Fruit fly (Drosophila melanogaster) whole organism, embryonic: Measurements from ENCODE around the gene LUBEL.

ENCODE experiments used
- Antp ChIP-seq: fragments of 200-800 bp; sonication (Bioruptor generic); optimal IDR thresholded peaks from 3 replicates; lab custom pipeline; 2016; ENCODE audit warnings: missing biosample characterization, missing genetic modification characterization
- Blimp-1 ChIP-seq: fragments of 200-800 bp; sonication (Bioruptor generic); optimal IDR thresholded peaks from 3 replicates; lab custom pipeline; 2018; ENCODE audit warnings: missing biosample characterization, missing genetic modification characterization, mild to moderate bottlenecking, moderate library complexity, missing genetic modification reagents
- CG10431 ChIP-seq: fragments of 200-800 bp; sonication (Bioruptor generic); optimal IDR thresholded peaks from 3 replicates; lab custom pipeline; 2018; ENCODE audit warnings: missing biosample characterization, mild to moderate bottlenecking, missing genetic modification characterization
- CG12155 ChIP-seq: fragments of 200-800 bp; sonication (Bioruptor generic); optimal IDR thresholded peaks from 3 replicates; lab custom pipeline; 2016; ENCODE audit warnings: missing biosample characterization, missing genetic modification characterization
- CG14860 ChIP-seq: fragments of 200-800 bp; sonication (Bioruptor generic); IDR thresholded peaks from 3 replicates; pipeline ENCODE4 v1.3.6; 2022; ENCODE audit warnings: missing biosample characterization, missing genetic modification characterization; ENCODE audit not compliant: partially characterized antibody
- CG17328 ChIP-seq: fragments of 200-800 bp; sonication (Bioruptor generic); IDR thresholded peaks from 2 replicates; pipeline ENCODE4 v1.3.6; 2022; ENCODE audit warnings: missing biosample characterization, missing genetic modification characterization
- CG2875 ChIP-seq: fragments of 200-800 bp; sonication (Bioruptor generic); optimal IDR thresholded peaks from 2 replicates; lab custom pipeline; 2017; ENCODE audit warnings: missing biosample characterization, mild to moderate bottlenecking, missing genetic modification characterization, missing genetic modification reagents
- CG31365 ChIP-seq: fragments of 200-800 bp; sonication (Bioruptor generic); optimal IDR thresholded peaks from 2 replicates; lab custom pipeline; 2018; ENCODE audit warnings: missing biosample characterization, mild to moderate bottlenecking, missing genetic modification characterization
- CG5953 ChIP-seq: fragments of 200-800 bp; sonication (Bioruptor generic); IDR thresholded peaks from 2 replicates; pipeline ENCODE4 v1.3.6; 2022; ENCODE audit warnings: missing biosample characterization, missing genetic modification characterization
- CG6683 ChIP-seq: fragments of 200-800 bp; sonication (Bioruptor generic); optimal IDR thresholded peaks from 2 replicates; lab custom pipeline; 2017; ENCODE audit warnings: missing biosample characterization, mild to moderate bottlenecking, missing genetic modification characterization, missing genetic modification reagents
- CG7357 ChIP-seq: fragments of 200-800 bp; sonication (Bioruptor generic); IDR thresholded peaks from 3 replicates; pipeline ENCODE4 v1.3.6; 2022; ENCODE audit warnings: missing biosample characterization, missing genetic modification characterization
- CG7963 ChIP-seq: fragments of 200-800 bp; sonication (Bioruptor generic); IDR thresholded peaks from 3 replicates; pipeline ENCODE4 v1.3.6; 2022; ENCODE audit warnings: missing biosample characterization, missing genetic modification characterization; ENCODE audit not compliant: partially characterized antibody
- CG9727 ChIP-seq: fragments of 200-800 bp; sonication (Bioruptor generic); optimal IDR thresholded peaks from 3 replicates; lab custom pipeline; 2017; ENCODE audit warnings: missing biosample characterization, mild to moderate bottlenecking, missing genetic modification characterization
- CG9876 ChIP-seq: fragments of 200-800 bp; sonication (Bioruptor generic); optimal IDR thresholded peaks from 2 replicates; lab custom pipeline; 2016; ENCODE audit warnings: missing biosample characterization, missing genetic modification characterization
- Ets65A ChIP-seq: fragments of 200-800 bp; sonication (Bioruptor generic); peaks from one replicate; lab custom pipeline; 2016; ENCODE audit warnings: missing biosample characterization, missing genetic modification characterization
- H2.0 ChIP-seq: fragments of 200-800 bp; sonication (Bioruptor generic); IDR thresholded peaks from 2 replicates; pipeline ENCODE4 v1.3.6; 2022; ENCODE audit warnings: missing biosample characterization, missing genetic modification characterization
- HLH54F ChIP-seq: fragments of 200-800 bp; sonication (Bioruptor generic); optimal IDR thresholded peaks from 3 replicates; lab custom pipeline; 2016; ENCODE audit warnings: missing biosample characterization, missing genetic modification characterization
- HmgD ChIP-seq: fragments of 200-800 bp; sonication (Bioruptor generic); optimal IDR thresholded peaks from 3 replicates; lab custom pipeline; 2016; ENCODE audit warnings: missing biosample characterization, missing genetic modification characterization
- Hr3 ChIP-seq: fragments of 200-800 bp; sonication (Bioruptor generic); optimal IDR thresholded peaks from 3 replicates; lab custom pipeline; 2016; ENCODE audit warnings: missing biosample characterization, missing genetic modification characterization
- Hr78 ChIP-seq, 2 experiments: fragments of 200-800 bp in 1 of 2; fragments of >200 bp in 1 of 2; sonication (Bioruptor generic) in 1 of 2; optimal IDR thresholded peaks; 2 replicates each; lab custom pipeline; 2017 to 2019; ENCODE audit warnings: missing biosample characterization in 2 of 2, missing genetic modification characterization in 2 of 2, mild to moderate bottlenecking in 1 of 2, moderate library complexity in 1 of 2
- Mes4 ChIP-seq: fragments of 200-800 bp; sonication (Bioruptor generic); optimal IDR thresholded peaks from 2 replicates; lab custom pipeline; 2016; ENCODE audit warnings: missing biosample characterization, missing genetic modification characterization
- NC2β ChIP-seq: fragments of 200-800 bp; sonication (Bioruptor generic); optimal IDR thresholded peaks from 2 replicates; lab custom pipeline; 2016; ENCODE audit warnings: missing biosample characterization, missing genetic modification characterization
- Spps ChIP-seq: fragments of 200-800 bp; sonication (Bioruptor generic); optimal IDR thresholded peaks from 2 replicates; lab custom pipeline; 2018; ENCODE audit warnings: missing biosample characterization, mild to moderate bottlenecking, missing genetic modification characterization
- Xrp1 ChIP-seq: fragments of 200-800 bp; sonication (Bioruptor generic); IDR thresholded peaks from 2 replicates; pipeline ENCODE4 v1.3.6; 2022; ENCODE audit warnings: missing biosample characterization, missing genetic modification characterization
- ab ChIP-seq: fragments of 200-800 bp; sonication (Bioruptor generic); optimal IDR thresholded peaks from 2 replicates; lab custom pipeline; 2016; ENCODE audit warnings: missing biosample characterization, missing genetic modification characterization
- al ChIP-seq: fragments of 200-800 bp; sonication (Bioruptor generic); IDR thresholded peaks from 2 replicates; pipeline ENCODE4 v1.3.6; 2022; ENCODE audit warnings: missing biosample characterization, missing genetic modification characterization
- amos ChIP-seq: fragments of 200-800 bp; sonication (Bioruptor generic); IDR thresholded peaks from 2 replicates; pipeline ENCODE4 v1.3.6; 2022; ENCODE audit warnings: missing biosample characterization, missing genetic modification characterization; ENCODE audit not compliant: partially characterized antibody
- ato ChIP-seq: fragments of 200-800 bp; sonication (Bioruptor generic); IDR thresholded peaks from 2 replicates; pipeline ENCODE4 v1.3.6; 2022; ENCODE audit warnings: missing biosample characterization, missing genetic modification characterization; ENCODE audit not compliant: partially characterized antibody
- bowl ChIP-seq: fragments of 200-800 bp; sonication (Bioruptor generic); IDR thresholded peaks from 2 replicates; pipeline ENCODE4 v1.3.6; 2022; ENCODE audit warnings: missing biosample characterization, missing genetic modification characterization
- ci ChIP-seq: fragments of 200-800 bp; sonication (Bioruptor generic); IDR thresholded peaks from 3 replicates; pipeline ENCODE4 v1.3.6; 2022; ENCODE audit warnings: missing biosample characterization, missing genetic modification characterization
- corto ChIP-seq: fragments of 200-800 bp; sonication (Bioruptor generic); optimal IDR thresholded peaks from 2 replicates; lab custom pipeline; 2016; ENCODE audit warnings: missing biosample characterization, mild to moderate bottlenecking, missing genetic modification characterization, moderate library complexity
- croc ChIP-seq: fragments of 200-800 bp; sonication (Bioruptor generic); conservative IDR thresholded peaks from 3 replicates; pipeline ENCODE4 v1.3.6; 2022; ENCODE audit warnings: missing biosample characterization, missing genetic modification characterization
- dm ChIP-seq: fragments of 200-800 bp; sonication (Bioruptor generic); optimal IDR thresholded peaks from 3 replicates; lab custom pipeline; 2016; ENCODE audit warnings: missing biosample characterization, missing genetic modification characterization
- hb ChIP-seq: fragments of 200-800 bp; sonication (Bioruptor generic); IDR thresholded peaks from 3 replicates; pipeline ENCODE4 v1.3.6; 2022; ENCODE audit warnings: missing biosample characterization, missing genetic modification characterization; ENCODE audit not compliant: partially characterized antibody
- ind ChIP-seq: fragments of 200-800 bp; sonication (Bioruptor generic); optimal IDR thresholded peaks from 3 replicates; lab custom pipeline; 2016; ENCODE audit warnings: missing biosample characterization, missing genetic modification characterization
- lbe ChIP-seq: fragments of 200-800 bp; sonication (Bioruptor generic); optimal IDR thresholded peaks from 2 replicates; lab custom pipeline; 2016; ENCODE audit warnings: missing biosample characterization, mild to moderate bottlenecking, missing genetic modification characterization
- nerfin-2 ChIP-seq: fragments of 200-800 bp; sonication (Bioruptor generic); IDR thresholded peaks from 2 replicates; pipeline ENCODE4 v1.3.6; 2022; ENCODE audit warnings: missing biosample characterization, missing genetic modification characterization; ENCODE audit not compliant: partially characterized antibody
- nmo ChIP-seq: fragments of 200-800 bp; sonication (Bioruptor generic); optimal IDR thresholded peaks from 2 replicates; lab custom pipeline; 2018; ENCODE audit warnings: missing biosample characterization, mild to moderate bottlenecking, missing genetic modification characterization, moderate library complexity
- pan ChIP-seq, 4 experiments: fragments of >200 bp in 3 of 4; fragments of 200-800 bp in 1 of 4; sonication (Bioruptor generic) in 1 of 4; optimal IDR thresholded peaks in 3 of 4; IDR thresholded peaks in 1 of 4; 2 replicates each; pipeline versions ENCODE4 v1.3.6 to Lab custom; 2017 to 2022; ENCODE audit warnings: missing biosample characterization in 2 of 4, missing genetic modification characterization in 2 of 4, mixed read lengths in 1 of 4
- prd ChIP-seq, 3 experiments: fragments of >200 bp in 2 of 3; fragments of 200-800 bp in 1 of 3; sonication (Bioruptor generic) in 1 of 3; optimal IDR thresholded peaks in 2 of 3; IDR thresholded peaks in 1 of 3; 2 replicates in 2 of 3; 3 replicates in 1 of 3; pipeline versions ENCODE4 v1.3.6 to Lab custom; 2017 to 2022; ENCODE audit warnings: missing biosample characterization in 1 of 3, missing genetic modification characterization in 1 of 3
- pum ChIP-seq: fragments of 200-800 bp; sonication (Bioruptor generic); optimal IDR thresholded peaks from 2 replicates; lab custom pipeline; 2016; ENCODE audit warnings: missing biosample characterization, missing genetic modification characterization
- rib ChIP-seq: fragments of 200-800 bp; sonication (Bioruptor generic); IDR thresholded peaks from 2 replicates; pipeline ENCODE4 v1.3.6; 2022; ENCODE audit warnings: missing biosample characterization, missing genetic modification characterization
- vvl ChIP-seq: fragments of 200-800 bp; sonication (Bioruptor generic); IDR thresholded peaks from 2 replicates; pipeline ENCODE4 v1.3.6; 2022; ENCODE audit warnings: missing biosample characterization, missing genetic modification characterization
- zen2 ChIP-seq: fragments of 200-800 bp; sonication (Bioruptor generic); IDR thresholded peaks from 3 replicates; pipeline ENCODE4 v1.3.6; 2022; ENCODE audit warnings: missing biosample characterization, missing genetic modification characterization; ENCODE audit not compliant: partially characterized antibody
- zfh1 ChIP-seq: fragments of 200-800 bp; sonication (Bioruptor generic); IDR thresholded peaks from 3 replicates; pipeline ENCODE4 v1.3.6; 2022; ENCODE audit warnings: missing biosample characterization, missing genetic modification characterization

Gene LUBEL

dm6 chr2L:6722822-6723749 is 49.5 kb downstream of the LUBEL start, which contains the start of gene homer (continued):
- TF ChIP-seq CG7357 (GFP tag; lab: Robert Waterston, UW) (no peak), croc (GFP tag; lab: Robert Waterston, UW) (no peak), ato (GFP tag; lab: Robert Waterston, UW) (peak; percentile 95), CG12155 (GFP tag; lab: Kevin White, UChicago) (no peak), CG2875 (GFP tag; lab: Kevin White, UChicago) (no peak), amos (GFP tag; lab: Robert Waterston, UW) (peak; percentile 95), CG7963 (GFP tag; lab: Robert Waterston, UW) (peak; percentile 95), nerfin-2 (GFP tag; lab: Robert Waterston, UW) (peak; percentile 97), Hr3 (GFP tag; lab: Kevin White, UChicago) (no peak), pan (optimal IDR thresholded peaks at IDR 0.05; lab: Kevin White, UChicago) (no peak), pan (GFP tag; optimal IDR thresholded peaks at IDR 0.05 in 1 of 2, IDR thresholded peaks at IDR 0.05 in 1 of 2) (no peak), corto (no peak), HLH54F (GFP tag; lab: Kevin White, UChicago) (no peak), Antp (GFP tag; lab: Kevin White, UChicago) (no peak), ci (GFP tag; lab: Robert Waterston, UW) (peak; percentile 63; the same call in 2 of the 3 replicates), bowl (no peak), CG5953 (GFP tag; lab: Robert Waterston, UW) (no peak), CG14860 (peak; percentile 96), Hr78 (GFP tag; optimal IDR thresholded peaks at IDR 0.05; lab: Kevin White, UChicago) (peak in 1 of 2 experiments; percentile 100), zfh1 (GFP tag; lab: Robert Waterston, UW) (no peak), Xrp1 (GFP tag; lab: Robert Waterston, UW) (peak; percentile 27; the same call in 1 of the 2 replicates), CG10431 (GFP tag; lab: Kevin White, UChicago) (no peak), HmgD (GFP tag; lab: Kevin White, UChicago) (no peak), NC2β (GFP tag; lab: Kevin White, UChicago) (no peak), Blimp-1 (GFP tag; lab: Kevin White, UChicago) (no peak)

- no peak for TF ChIP-seq zen2
- no peak for TF ChIP-seq pum (GFP tag; lab: Kevin White, UChicago)
- no peak for TF ChIP-seq ind (GFP tag; lab: Kevin White, UChicago)
- TF ChIP-seq Ets65A (GFP tag; lab: Kevin White, UChicago): peak; percentile 92
- TF ChIP-seq CG17328: 0 out of 2 replicates have a peak, but pooled peaks have one; percentile 10
- TF ChIP-seq CG12155 (GFP tag; lab: Kevin White, UChicago): no peak
- TF ChIP-seq ci (GFP tag; lab: Robert Waterston, UW): 0 out of 3 replicates have a peak, but pooled peaks have one; percentile 23
- TF ChIP-seq H2.0 (GFP tag; lab: Robert Waterston, UW): no peak
These were observed 50.8 kb downstream of the LUBEL start for dm6 chr2L:6721710-6722109.

- TF ChIP-seq hb (GFP tag; lab: Robert Waterston, UW) (peak; percentile 53; the same call in 1 of the 3 replicates), prd (optimal IDR thresholded peaks at IDR 0.05; lab: Kevin White, UChicago) (no peak), prd (GFP tag; IDR thresholded peaks at IDR 0.05; lab: Robert Waterston, UW) (no peak), ab (GFP tag; lab: Kevin White, UChicago) (no peak), Spps (tag; lab: Kevin White, UChicago) (no peak), nmo (GFP tag; lab: Kevin White, UChicago) (peak; percentile 42), CG9876 (GFP tag; lab: Kevin White, UChicago) (no peak), Mes4 (no peak), rib (GFP tag; lab: Robert Waterston, UW) (no peak), lbe (GFP tag; lab: Kevin White, UChicago) (no peak), CG14860 (peak; percentile 59; the same call in 2 of the 3 replicates), vvl (GFP tag; lab: Robert Waterston, UW) (no peak), dm (GFP tag; lab: Kevin White, UChicago) (peak; percentile 94), CG6683 (no peak), CG31365 (tag; lab: Kevin White, UChicago) (no peak), al (no peak), CG9727 (no peak)
These were observed 55.1 kb downstream of the LUBEL start, which contains the start of gene Aatf for dm6 chr2L:6717460-6717859. Gene Aatf, plus strand, starts transcription at chr2L:6717625.
